Worm (Caenorhabditis elegans): Measurements from ENCODE around the gene skih-2.

- TF ChIP-seq dao-5 (tag; optimal IDR thresholded peaks at IDR 0.05) (no peak), him-1 (tag; optimal IDR thresholded peaks at IDR 0.05) (no peak)
Measured at ce11 chrIV:11178495-11178894, 36.3 kb upstream of the skih-2 start, which contains the start of gene C08F8.9.
